Fruit fly (Drosophila melanogaster) whole organism, wandering third instar larva: ENCODE data around the gene Septin2.

Experiments
- Abd-B ChIP-seq: fragments of >200 bp; optimal IDR thresholded peaks from 2 replicates; lab custom pipeline; 2017; ENCODE audit warnings: missing biosample characterization, missing genetic modification characterization
- CG32264 ChIP-seq: fragments of 200-800 bp; sonication (Bioruptor generic); optimal IDR thresholded peaks from 2 replicates; lab custom pipeline; 2016; ENCODE audit warnings: missing biosample characterization, missing genetic modification characterization
- Dfd ChIP-seq: fragments of >200 bp; optimal IDR thresholded peaks from 2 replicates; lab custom pipeline; 2017; ENCODE audit warnings: missing biosample characterization, missing genetic modification characterization
- Jra ChIP-seq: sonication (Bioruptor generic); optimal IDR thresholded peaks from 2 replicates; lab custom pipeline; 2016; ENCODE audit warnings: missing biosample characterization, missing genetic modification characterization
- Myc ChIP-seq: fragments of >200 bp; optimal IDR thresholded peaks from 2 replicates; lab custom pipeline; 2017
- Sp1 ChIP-seq: fragments of 200-800 bp; sonication (Bioruptor generic); optimal IDR thresholded peaks from 3 replicates; lab custom pipeline; 2019; ENCODE audit warnings: missing biosample characterization, mild to moderate bottlenecking, missing genetic modification characterization, moderate library complexity
- dl ChIP-seq, 2 experiments: fragments of 175-275, 200-275 bp in 1 of 2; fragments of 200-275 bp in 1 of 2; sonication (Bioruptor generic); optimal IDR thresholded peaks; lab custom pipeline; 2018; ENCODE audit warnings: mild to moderate bottlenecking in 2 of 2, missing biosample characterization in 2 of 2, missing genetic modification characterization in 2 of 2, moderate library complexity in 2 of 2; ENCODE audit not compliant: partially characterized antibody in 2 of 2, insufficient read depth in 1 of 2
- h ChIP-seq: fragments of 200-800 bp; sonication (Bioruptor generic); optimal IDR thresholded peaks from 3 replicates; lab custom pipeline; 2016; ENCODE audit warnings: missing biosample characterization, mild to moderate bottlenecking, missing genetic modification characterization
- jim ChIP-seq: fragments of 175-275, 200-325 bp; sonication (Bioruptor generic); optimal IDR thresholded peaks from 2 replicates; lab custom pipeline; 2016; ENCODE audit warnings: missing biosample characterization, mild to moderate bottlenecking, missing genetic modification characterization
- lola ChIP-seq: fragments of >200 bp; optimal IDR thresholded peaks from 2 replicates; lab custom pipeline; 2017; ENCODE audit warnings: missing biosample characterization, missing genetic modification characterization
- rgr ChIP-seq: fragments of 200-800 bp; sonication (Bioruptor generic); optimal IDR thresholded peaks from 3 replicates; lab custom pipeline; 2016; ENCODE audit warnings: missing biosample characterization, mild to moderate bottlenecking, missing genetic modification characterization
- sage ChIP-seq: fragments of 200-800 bp; sonication (Bioruptor generic); optimal IDR thresholded peaks from 2 replicates; lab custom pipeline; 2016; ENCODE audit warnings: missing biosample characterization, mild to moderate bottlenecking, missing genetic modification characterization
- sv ChIP-seq: fragments of 200-800 bp; sonication (Bioruptor generic); optimal IDR thresholded peaks from 3 replicates; lab custom pipeline; 2016; ENCODE audit warnings: missing biosample characterization, missing genetic modification characterization
- tai ChIP-seq: sonication (Bioruptor generic); optimal IDR thresholded peaks from 2 replicates; lab custom pipeline; 2016; ENCODE audit warnings: missing biosample characterization, missing genetic modification characterization

DNA sequence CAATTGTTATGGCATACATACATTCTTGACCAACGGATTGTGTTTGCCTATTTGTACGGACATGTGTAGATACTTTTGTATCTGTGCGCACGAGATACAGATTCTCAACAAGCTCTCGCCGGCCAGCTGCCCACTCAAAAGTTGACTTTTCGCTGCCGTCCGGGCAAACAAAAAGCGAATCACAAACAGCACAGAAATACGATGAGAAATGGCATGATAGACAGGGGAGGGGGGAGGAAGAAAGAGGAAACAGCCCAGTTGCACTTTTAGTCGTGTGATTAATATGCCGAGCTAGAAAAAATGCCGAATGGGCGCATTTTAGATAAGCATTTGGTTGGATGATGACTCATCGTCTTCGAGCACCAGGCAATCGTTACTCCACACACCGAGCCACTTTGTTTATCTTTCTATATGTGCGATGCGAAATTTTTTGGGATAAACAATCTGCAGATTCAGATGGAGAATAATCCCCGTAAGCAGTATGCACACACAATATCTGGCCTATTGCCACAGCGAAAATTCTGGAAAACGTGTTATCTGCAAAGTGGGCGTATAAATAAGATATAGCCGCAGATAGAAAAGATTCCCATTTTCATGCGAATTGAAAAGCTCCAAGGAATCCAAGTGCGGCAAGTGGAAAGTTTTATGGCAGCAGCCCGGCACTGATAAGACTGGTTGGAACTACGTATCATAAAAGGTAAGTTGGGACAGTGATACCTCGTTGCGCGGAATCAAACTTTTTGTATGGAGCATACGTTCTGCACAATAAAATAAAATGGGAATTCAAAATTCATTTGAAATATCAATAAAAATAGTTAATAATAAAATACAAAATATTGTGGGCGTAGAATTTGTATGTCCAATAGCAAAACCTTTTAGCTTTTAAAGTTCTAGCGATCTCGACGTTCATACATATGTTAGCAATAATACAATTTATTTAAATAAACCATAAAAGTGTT lies 41.2 kb downstream of the Septin2 start:
- TF ChIP-seq lola (GFP tag; lab: Kevin White, UChicago) (no peak), rgr (GFP tag; lab: Kevin White, UChicago) (no peak), sage (GFP tag; lab: Kevin White, UChicago) (no peak), tai (GFP tag; lab: Kevin White, UChicago) (no peak), h (GFP tag; lab: Kevin White, UChicago) (peak; percentile 24), Jra (no peak), Myc (lab: Kevin White, UChicago) (no peak), Dfd (GFP tag; lab: Kevin White, UChicago) (no peak), sv (no peak), CG32264 (GFP tag; lab: Kevin White, UChicago) (no peak), jim (no peak), Abd-B (no peak), dl (GFP tag; optimal IDR thresholded peaks at IDR 0.05; lab: Kevin White, UChicago; ENCODE audit: insufficient read depth in 1 of 2, partially characterized antibody in 2 of 2) (no peak), Sp1 (GFP tag; lab: Kevin White, UChicago) (no peak)
